Worm (Caenorhabditis elegans) whole organism, mixed stage, embryonic: ENCODE data around the gene F54F7.2.

Experiments used
- lsy-2 ChIP-seq: fragments of 150-350 bp; optimal IDR thresholded peaks from 2 replicates; lab custom pipeline; 2014; ENCODE audit warnings: missing biosample characterization, missing genetic modification characterization
- unc-39 ChIP-seq: fragments of 150-350 bp; optimal IDR thresholded peaks from 2 replicates; lab custom pipeline; 2014; ENCODE audit warnings: missing biosample characterization, missing genetic modification characterization

- no peak for TF ChIP-seq lsy-2 (tag; lab: Kevin White, UChicago)
- TF ChIP-seq unc-39, result no peak
Measured at ce11 chrX:11850082-11850481, 6.6 kb downstream of the F54F7.2 start, which contains the start of gene F54F7.3.
